Worm (Caenorhabditis elegans) whole organism, L4 larva: Measurements from ENCODE around the gene tsp-6.

Source experiments
- F26F4.8 ChIP-seq: fragments of 200-800 bp; sonication (Bioruptor generic); conservative IDR thresholded peaks from 2 replicates; pipeline ENCODE4 v1.3.6; 2022; ENCODE audit warnings: missing genetic modification characterization, missing compliant biosample characterization
- F37D6.2 ChIP-seq: sonication (generic microtip); optimal IDR thresholded peaks from 2 replicates; lab custom pipeline; 2016; ENCODE audit warnings: mild to moderate bottlenecking, missing genetic modification characterization, missing compliant biosample characterization
- F49E8.2 ChIP-seq: sonication (generic microtip); optimal IDR thresholded peaks from 2 replicates; lab custom pipeline; 2016; ENCODE audit warnings: missing compliant biosample characterization, mild to moderate bottlenecking, missing genetic modification characterization, borderline replicate concordance
- T20F7.1 ChIP-seq: fragments of 200-800 bp; sonication (Bioruptor generic); optimal IDR thresholded peaks from 2 replicates; lab custom pipeline; 2018; ENCODE audit warnings: mild to moderate bottlenecking, missing genetic modification characterization, missing compliant biosample characterization
- Y105C5A.15 ChIP-seq: fragments of 200-800 bp; sonication (Bioruptor generic); IDR thresholded peaks from 2 replicates; pipeline ENCODE4 v1.3.6; 2022; ENCODE audit warnings: missing genetic modification characterization, missing compliant biosample characterization
- ZK546.5 ChIP-seq, 2 experiments: sonication (generic microtip); optimal IDR thresholded peaks; 2 replicates each; lab custom pipeline; 2017; ENCODE audit warnings: missing biosample characterization in 2 of 2, missing genetic modification characterization in 2 of 2
- aha-1 ChIP-seq: fragments of 150-350 bp; peaks from one replicate; lab custom pipeline; 2014; ENCODE audit warnings: missing biosample characterization, missing genetic modification characterization
- aly-2 ChIP-seq: sonication (generic microtip); optimal IDR thresholded peaks from 2 replicates; lab custom pipeline; 2018; ENCODE audit warnings: missing biosample characterization, missing genetic modification characterization
- arid-1 ChIP-seq: fragments of 200-800 bp; sonication (Bioruptor generic); conservative IDR thresholded peaks from 2 replicates; pipeline ENCODE4 v1.3.6; 2022; ENCODE audit warnings: missing genetic modification reagents, missing genetic modification characterization, missing compliant biosample characterization
- attf-4 ChIP-seq: sonication (generic microtip); optimal IDR thresholded peaks from 3 replicates; lab custom pipeline; 2017; ENCODE audit warnings: missing biosample characterization, missing genetic modification characterization
- ceh-20 ChIP-seq: fragments of 200-800 bp; sonication (Bioruptor generic); IDR thresholded peaks from 2 replicates; pipeline ENCODE4 v1.3.6; 2022; ENCODE audit warnings: missing genetic modification reagents, missing genetic modification characterization, missing compliant biosample characterization
- cey-2 ChIP-seq: sonication (generic microtip); optimal IDR thresholded peaks from 3 replicates; lab custom pipeline; 2017; ENCODE audit warnings: missing genetic modification characterization, mild to moderate bottlenecking, missing compliant biosample characterization, antibody characterized with exemption, borderline replicate concordance; ENCODE audit not compliant: insufficient read depth
- duxl-1 ChIP-seq: sonication (generic microtip); optimal IDR thresholded peaks from 2 replicates; lab custom pipeline; 2016; ENCODE audit warnings: mild to moderate bottlenecking, missing genetic modification characterization, moderate library complexity, missing compliant biosample characterization; ENCODE audit not compliant: poor library complexity
- hif-1 ChIP-seq, 2 experiments: sonication (generic microtip); optimal IDR thresholded peaks; 2 replicates each; lab custom pipeline; 2016 to 2017; ENCODE audit warnings: missing compliant biosample characterization in 2 of 2, missing genetic modification characterization in 2 of 2, missing genetic modification reagents in 2 of 2, missing genotype in 2 of 2, mild to moderate bottlenecking in 1 of 2
- hlh-11 ChIP-seq: fragments of 200-800 bp; sonication (Bioruptor generic); optimal IDR thresholded peaks from 2 replicates; lab custom pipeline; 2018; ENCODE audit warnings: mild to moderate bottlenecking, missing genetic modification characterization, missing compliant biosample characterization
- hlh-30 ChIP-seq: sonication (generic microtip); optimal IDR thresholded peaks from 2 replicates; lab custom pipeline; 2017; ENCODE audit warnings: antibody characterized with exemption, mild to moderate bottlenecking, missing genetic modification characterization, missing compliant biosample characterization; ENCODE audit not compliant: insufficient read depth
- jun-1 ChIP-seq: fragments of 150-350 bp; optimal IDR thresholded peaks from 2 replicates; lab custom pipeline; 2014; ENCODE audit warnings: missing biosample characterization, missing genetic modification reagents, missing genetic modification characterization
- lin-1 ChIP-seq: fragments of 200-800 bp; sonication (Bioruptor generic); IDR thresholded peaks from 2 replicates; pipeline ENCODE4 v1.3.6; 2022; ENCODE audit warnings: missing genetic modification reagents, missing genetic modification characterization, missing compliant biosample characterization
- lin-13 ChIP-seq: fragments of 150-350 bp; optimal IDR thresholded peaks from 2 replicates; lab custom pipeline; 2014; ENCODE audit warnings: missing biosample characterization, missing genetic modification reagents, missing genetic modification characterization
- lsy-2 ChIP-seq, 2 experiments: fragments of 150-350 bp in 1 of 2; sonication (generic microtip) in 1 of 2; optimal IDR thresholded peaks; 2 replicates each; lab custom pipeline; 2014 to 2017; ENCODE audit warnings: missing biosample characterization in 2 of 2, missing genetic modification characterization in 2 of 2
- mdl-1 ChIP-seq, 2 experiments: fragments of 150-350 bp in 1 of 2; sonication (generic microtip) in 1 of 2; optimal IDR thresholded peaks; 2 replicates each; lab custom pipeline; 2014 to 2017; ENCODE audit warnings: missing biosample characterization in 2 of 2, missing genetic modification characterization in 2 of 2
- mep-1 ChIP-seq: fragments of 150-350 bp; sonication (generic microtip); optimal IDR thresholded peaks from 3 replicates; lab custom pipeline; 2014; ENCODE audit warnings: missing biosample characterization, missing genetic modification characterization
- mes-2 ChIP-seq: sonication (generic microtip); optimal IDR thresholded peaks from 2 replicates; lab custom pipeline; 2016; ENCODE audit warnings: missing genotype, mild to moderate bottlenecking, missing genetic modification characterization, missing compliant biosample characterization; ENCODE audit not compliant: poor library complexity, severe bottlenecking
- nhr-28 ChIP-seq: fragments of 150-350 bp; optimal IDR thresholded peaks from 2 replicates; lab custom pipeline; 2014; ENCODE audit warnings: missing biosample characterization, missing genetic modification characterization
- nhr-6 ChIP-seq: fragments of 150-350 bp; optimal IDR thresholded peaks from 2 replicates; lab custom pipeline; 2014; ENCODE audit warnings: missing biosample characterization, missing genetic modification characterization
- pqm-1 ChIP-seq: sonication (generic microtip); optimal IDR thresholded peaks from 2 replicates; lab custom pipeline; 2017; ENCODE audit warnings: missing biosample characterization, missing genetic modification characterization
- saeg-2 ChIP-seq: fragments of 200-800 bp; sonication (Bioruptor generic); IDR thresholded peaks from 2 replicates; pipeline ENCODE4 v1.3.6; 2022; ENCODE audit warnings: missing genetic modification reagents, missing genetic modification characterization, missing compliant biosample characterization
- spr-1 ChIP-seq: sonication (generic microtip); optimal IDR thresholded peaks from 2 replicates; lab custom pipeline; 2016; ENCODE audit warnings: mild to moderate bottlenecking, missing genetic modification characterization, missing compliant biosample characterization
- tra-1 ChIP-seq: fragments of 200-800 bp; sonication (Bioruptor generic); IDR thresholded peaks from 2 replicates; pipeline ENCODE4 v1.3.6; 2022; ENCODE audit warnings: missing genetic modification reagents, missing genetic modification characterization, missing compliant biosample characterization
- unc-62 ChIP-seq, 3 experiments: fragments of 150-350 bp in 1 of 3; sonication (generic microtip); optimal IDR thresholded peaks in 2 of 3; peaks in 1 of 3; 1 replicate in 1 of 3; 2 replicates in 2 of 3; lab custom pipeline; 2014 to 2017; ENCODE audit warnings: missing biosample characterization in 3 of 3, missing genetic modification characterization in 3 of 3, missing genetic modification reagents in 3 of 3, missing genotype in 1 of 3

Gene tsp-6

DNA sequence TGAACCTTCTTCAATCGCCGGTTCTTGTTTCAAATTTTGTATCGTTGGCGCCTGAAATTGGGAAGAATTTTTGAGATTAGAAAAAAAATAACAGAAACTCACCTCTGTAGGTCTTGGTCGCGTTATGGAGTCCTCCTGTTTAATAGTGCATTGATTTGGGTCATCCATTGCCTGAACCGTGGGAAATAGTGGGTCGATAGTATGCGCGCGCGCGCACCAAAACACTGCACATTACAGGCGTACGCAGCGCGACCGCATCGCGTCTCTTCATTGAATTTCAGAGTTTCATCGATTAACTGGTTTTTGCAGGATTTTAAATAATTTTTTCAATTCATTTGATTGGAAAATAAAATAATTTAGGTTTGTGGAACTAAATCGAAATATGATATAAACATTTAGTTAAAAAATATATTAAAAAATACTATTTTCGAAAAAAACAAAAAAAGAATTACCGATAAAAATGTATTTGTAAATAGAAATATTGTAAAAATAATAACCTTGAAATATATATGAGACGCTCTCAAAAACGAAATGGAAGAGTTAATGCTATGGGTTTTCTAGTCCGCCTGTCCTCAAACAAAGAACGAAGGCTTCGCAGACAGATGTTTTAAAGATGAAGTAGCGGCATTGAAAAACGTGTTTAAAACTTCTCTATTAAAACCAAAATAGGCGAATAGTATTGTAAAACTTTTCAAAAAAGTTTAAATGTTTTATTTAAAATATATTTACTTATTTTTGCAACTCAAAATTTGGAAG lies 37.0 kb downstream of the tsp-6 start, which contains the start of gene tra-4:
Gene tra-4 (minus strand): TSS at position 534 of the 756 bp plus-strand sequence.
- TF ChIP-seq spr-1, result no peak
- TF ChIP-seq F49E8.2 (tag; lab: Kevin White, UChicago), result no peak
- no peak for TF ChIP-seq F37D6.2 (tag; lab: Kevin White, UChicago)
- no peak for TF ChIP-seq pqm-1
- peak in 1 of 2 experiments; percentile 7 for TF ChIP-seq hif-1 (tag; optimal IDR thresholded peaks at IDR 0.05; lab: Kevin White, UChicago)
- no peak for TF ChIP-seq saeg-2
- no peak for TF ChIP-seq mdl-1 (tag; optimal IDR thresholded peaks at IDR 0.05; lab: Kevin White, UChicago)
- no peak for TF ChIP-seq T20F7.1 (GFP tag; lab: Kevin White, UChicago)
- no peak for TF ChIP-seq F26F4.8 (GFP tag; lab: Robert Waterston, UW)
- no peak for TF ChIP-seq ceh-20 (GFP tag; lab: Robert Waterston, UW)
- no peak for TF ChIP-seq tra-1 (GFP tag; lab: Robert Waterston, UW)
- TF ChIP-seq nhr-28 (tag; lab: Kevin White, UChicago), result peak; percentile 26
- peak; percentile 91 for TF ChIP-seq mes-2 (tag; lab: Kevin White, UChicago)
- TF ChIP-seq ZK546.5 (tag; optimal IDR thresholded peaks at IDR 0.05; lab: Kevin White, UChicago), result no peak
- no peak for TF ChIP-seq attf-4 (tag; lab: Kevin White, UChicago)
- TF ChIP-seq lin-1 (GFP tag; lab: Robert Waterston, UW), result no peak
- TF ChIP-seq lsy-2 (tag; optimal IDR thresholded peaks at IDR 0.05; lab: Kevin White, UChicago), result peak in 1 of 2 experiments; percentile 46
- peak; percentile 38 for TF ChIP-seq aha-1 (tag; lab: Kevin White, UChicago)
- no peak for TF ChIP-seq unc-62 (GFP tag; optimal IDR thresholded peaks at IDR 0.05 in 1 of 2; lab: Kevin White, UChicago)
- no peak for TF ChIP-seq unc-62 (tag; optimal IDR thresholded peaks at IDR 0.05; lab: Kevin White, UChicago)

ce11 chrX:2858380-2858779 lies 38.1 kb downstream of the tsp-6 start:
- TF ChIP-seq nhr-28 (tag; lab: Kevin White, UChicago) (peak; percentile 14), hlh-30 (tag; lab: Kevin White, UChicago) (peak; percentile 82), Y105C5A.15 (GFP tag; lab: Robert Waterston, UW) (no peak), cey-2 (no peak), F26F4.8 (GFP tag; lab: Robert Waterston, UW) (no peak), mep-1 (peak; percentile 28)
- TF ChIP-seq, all 104 proteins: peak for 3

ce11 chrX:2862372-2862771 lies 42.1 kb downstream of the tsp-6 start, which contains the start of gene comt-1:
comt-1 (minus strand) TSS chrX:2862472.
- TF ChIP-seq aly-2 (tag; lab: Kevin White, UChicago), result no peak
- TF ChIP-seq hlh-11 (tag; lab: Kevin White, UChicago), result no peak
- TF ChIP-seq cey-2, result no peak

DNA sequence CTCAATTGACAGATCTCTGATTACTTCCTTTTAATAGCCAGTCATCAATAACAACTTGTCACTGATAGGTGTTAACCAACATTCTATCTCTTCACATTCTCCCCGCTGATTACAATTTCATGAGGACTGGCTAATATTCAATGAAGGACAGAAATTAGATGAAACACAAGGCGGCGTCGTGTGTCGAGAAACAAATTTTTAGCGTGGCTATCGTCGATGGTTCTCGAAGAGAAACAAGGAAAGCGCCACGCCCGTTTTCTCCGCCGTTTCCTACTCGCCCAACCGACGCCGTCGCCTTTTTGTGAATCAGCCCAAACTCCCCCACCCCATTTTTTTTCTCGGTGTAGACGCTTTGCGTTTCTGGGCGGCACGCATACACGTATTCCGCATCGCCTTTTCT lies 43.7 kb downstream of the tsp-6 start, which contains the start of gene F53B3.6:
Gene F53B3.6 (plus strand): TSS at position 284 of the 400 bp plus-strand sequence.
- peak in 1 of 2 experiments; percentile 56 for TF ChIP-seq unc-62 (GFP tag; optimal IDR thresholded peaks at IDR 0.05 in 1 of 2; lab: Kevin White, UChicago)
- no peak for TF ChIP-seq unc-62 (tag; optimal IDR thresholded peaks at IDR 0.05; lab: Kevin White, UChicago)
- TF ChIP-seq nhr-28 (tag; lab: Kevin White, UChicago), result peak; percentile 22
- TF ChIP-seq F26F4.8 (GFP tag; lab: Robert Waterston, UW), result no peak
- no peak for TF ChIP-seq jun-1 (tag; lab: Kevin White, UChicago)
- no peak for TF ChIP-seq arid-1 (GFP tag; lab: Robert Waterston, UW)
- TF ChIP-seq duxl-1 (tag; lab: Kevin White, UChicago), result no peak
- peak in 1 of 2 experiments; percentile 11 for TF ChIP-seq mdl-1 (tag; optimal IDR thresholded peaks at IDR 0.05; lab: Kevin White, UChicago)
- TF ChIP-seq lin-13 (GFP tag; lab: Kevin White, UChicago), result no peak
- no peak for TF ChIP-seq nhr-6 (tag; lab: Kevin White, UChicago)
- TF ChIP-seq hlh-11 (tag; lab: Kevin White, UChicago), result peak; percentile 60
